Fruit fly (Drosophila melanogaster) whole organism, embryonic: ENCODE results near the gene Tom.

Experiments used
- CG14860 ChIP-seq: fragments of 200-800 bp; sonication (Bioruptor generic); IDR thresholded peaks from 3 replicates; pipeline ENCODE4 v1.3.6; 2022; ENCODE audit warnings: missing biosample characterization, missing genetic modification characterization; ENCODE audit not compliant: partially characterized antibody
- CG7745 ChIP-seq: fragments of 200-800 bp; sonication (Bioruptor generic); optimal IDR thresholded peaks from 2 replicates; lab custom pipeline; 2018; ENCODE audit warnings: missing biosample characterization, mild to moderate bottlenecking, missing genetic modification characterization, moderate library complexity
- Chrac-16 ChIP-seq: fragments of 200-800 bp; sonication (Bioruptor generic); optimal IDR thresholded peaks from 3 replicates; lab custom pipeline; 2016; ENCODE audit warnings: missing biosample characterization, missing genetic modification characterization
- HmgZ ChIP-seq: fragments of 200-800 bp; sonication (Bioruptor generic); optimal IDR thresholded peaks from 2 replicates; lab custom pipeline; 2018; ENCODE audit warnings: missing biosample characterization, mild to moderate bottlenecking, missing genetic modification characterization
- az2 ChIP-seq: fragments of 200-800 bp; sonication (Bioruptor generic); optimal IDR thresholded peaks from 3 replicates; lab custom pipeline; 2016; ENCODE audit warnings: missing biosample characterization, missing genetic modification characterization
- onecut ChIP-seq: fragments of 200-800 bp; sonication (Bioruptor generic); IDR thresholded peaks from 2 replicates; pipeline ENCODE4 v1.3.6; 2022; ENCODE audit warnings: missing biosample characterization, missing genetic modification characterization
- pb ChIP-seq: fragments of 200-800 bp; sonication (Bioruptor generic); optimal IDR thresholded peaks from 3 replicates; lab custom pipeline; 2016; ENCODE audit warnings: missing biosample characterization, missing genetic modification characterization
- pum ChIP-seq: fragments of 200-800 bp; sonication (Bioruptor generic); optimal IDR thresholded peaks from 2 replicates; lab custom pipeline; 2016; ENCODE audit warnings: missing biosample characterization, missing genetic modification characterization

- TF ChIP-seq CG7745 (tag; lab: Kevin White, UChicago) = no peak
- TF ChIP-seq az2 (GFP tag; lab: Kevin White, UChicago) = no peak
- TF ChIP-seq onecut (GFP tag; lab: Robert Waterston, UW) = no peak
- no peak for TF ChIP-seq Chrac-16 (GFP tag; lab: Kevin White, UChicago)
- no peak for TF ChIP-seq pum
- TF ChIP-seq HmgZ (tag; lab: Kevin White, UChicago) = no peak
- no peak for TF ChIP-seq CG14860 (GFP tag; lab: Robert Waterston, UW)
- no peak for TF ChIP-seq pb (GFP tag; lab: Kevin White, UChicago)
Observed at dm6 chr3L:15005774-15006173, 36.6 kb downstream of the Tom start.
